Worm (Caenorhabditis elegans) whole organism, mixed stage, embryonic: ENCODE measurements around the gene mig-17.

Experiments used
- elt-3 ChIP-seq: fragments of 150-350 bp; optimal IDR thresholded peaks from 2 replicates; lab custom pipeline; 2014; ENCODE audit warnings: missing biosample characterization, missing genetic modification characterization
- lin-13 ChIP-seq: fragments of 150-350 bp; optimal IDR thresholded peaks from 2 replicates; lab custom pipeline; 2014; ENCODE audit warnings: missing biosample characterization, missing genetic modification characterization
- lin-32 ChIP-seq: fragments of 200-800 bp; sonication (Bioruptor generic); optimal IDR thresholded peaks from 2 replicates; lab custom pipeline; 2018; ENCODE audit warnings: mild to moderate bottlenecking, missing genetic modification characterization, missing compliant biosample characterization
- mep-1 ChIP-seq: fragments of 150-350 bp; optimal IDR thresholded peaks from 2 replicates; lab custom pipeline; 2017; ENCODE audit warnings: missing biosample characterization, missing genetic modification reagents, missing genetic modification characterization, inconsistent platforms
- nhr-28 ChIP-seq: fragments of 150-350 bp; optimal IDR thresholded peaks from 2 replicates; lab custom pipeline; 2014; ENCODE audit warnings: missing biosample characterization, missing genetic modification characterization
- pha-4 ChIP-seq: fragments of 150-350 bp; optimal IDR thresholded peaks from 2 replicates; lab custom pipeline; 2018; ENCODE audit warnings: missing biosample characterization, missing genetic modification reagents, missing genetic modification characterization
- tbx-8 ChIP-seq: fragments of 200-800 bp; sonication (Bioruptor generic); optimal IDR thresholded peaks from 2 replicates; lab custom pipeline; 2018; ENCODE audit warnings: mild to moderate bottlenecking, missing genetic modification characterization, moderate library complexity, missing compliant biosample characterization
- ztf-11 ChIP-seq: fragments of 150-350 bp; optimal IDR thresholded peaks from 2 replicates; lab custom pipeline; 2014; ENCODE audit warnings: missing biosample characterization, missing genetic modification characterization

- TF ChIP-seq lin-32 (GFP tag; lab: Kevin White, UChicago) (no peak), lin-13 (tag; lab: Kevin White, UChicago) (no peak), ztf-11 (tag; lab: Kevin White, UChicago) (no peak), tbx-8 (GFP tag; lab: Kevin White, UChicago) (no peak), elt-3 (tag; lab: Kevin White, UChicago) (no peak), mep-1 (tag; lab: Kevin White, UChicago) (no peak), nhr-28 (tag; lab: Kevin White, UChicago) (no peak), pha-4 (tag; lab: Kevin White, UChicago) (no peak)
These were observed 24.9 kb upstream of the mig-17 start, which contains the start of gene des-2 for ce11 chrV:11421605-11422004.
